Fruit fly (Drosophila melanogaster): ENCODE results near the gene Jhbp6.

Gene Jhbp6

DNA sequence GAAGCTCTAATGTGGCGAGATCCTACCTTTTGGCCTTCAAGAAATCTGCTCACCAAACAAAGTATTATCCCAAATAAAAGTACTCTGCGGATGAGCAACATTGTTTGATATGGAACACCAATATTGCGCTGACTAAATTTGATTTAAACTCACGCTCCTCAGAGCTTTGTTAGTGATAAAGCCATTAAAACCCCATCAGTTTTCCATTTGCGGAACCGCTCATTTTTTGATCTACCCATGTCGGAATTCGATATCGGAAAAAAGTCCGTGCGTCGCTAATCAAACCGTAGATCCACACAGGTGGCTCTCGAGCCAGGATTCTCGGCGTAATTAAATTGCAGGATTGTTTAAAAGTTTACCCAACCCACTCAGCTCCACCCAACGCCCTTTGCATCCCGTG is 17.3 kb upstream of the Jhbp6 start, which contains the start of gene CG33772:
Gene CG33772 (minus strand): TSS at position 101 of the 400 bp plus-strand sequence.
- TF ChIP-seq Ets21C (GFP tag; optimal IDR thresholded peaks at IDR 0.05) (no peak), CG3032 (tag; optimal IDR thresholded peaks at IDR 0.05) (no peak), CG6854 (GFP tag; optimal IDR thresholded peaks at IDR 0.05) (no peak), acj6 (GFP tag; optimal IDR thresholded peaks at IDR 0.05) (no peak), CG6276 (GFP tag; optimal IDR thresholded peaks at IDR 0.05) (no peak), CG4318 (GFP tag; optimal IDR thresholded peaks at IDR 0.05) (no peak), Eip75B (GFP tag; optimal IDR thresholded peaks at IDR 0.05) (no peak), CG31627 (GFP tag; optimal IDR thresholded peaks at IDR 0.05) (no peak), CG6163 (GFP tag; IDR thresholded peaks at IDR 0.05) (no peak), salr (GFP tag; optimal IDR thresholded peaks at IDR 0.05) (no peak), CG8319 (GFP tag; optimal IDR thresholded peaks at IDR 0.05) (no peak), fd85E (GFP tag; optimal IDR thresholded peaks at IDR 0.05) (no peak), vri (GFP tag; optimal IDR thresholded peaks at IDR 0.05) (no peak), OdsH (GFP tag; optimal IDR thresholded peaks at IDR 0.05) (no peak), Gug (GFP tag; IDR thresholded peaks at IDR 0.05) (no peak)

dm6 chr3L:22665110-22665509 is 4.6 kb upstream of the Jhbp6 start:
- TF ChIP-seq CG11762 (GFP tag; optimal IDR thresholded peaks at IDR 0.05; ENCODE audit: insufficient read depth) (no peak), ss (GFP tag; optimal IDR thresholded peaks at IDR 0.05) (no peak), Eip93F (GFP tag; optimal IDR thresholded peaks at IDR 0.05) (no peak), CG3032 (tag; optimal IDR thresholded peaks at IDR 0.05) (no peak), Sox14 (GFP tag; optimal IDR thresholded peaks at IDR 0.05) (peak; percentile 13), CG9139 (GFP tag; optimal IDR thresholded peaks at IDR 0.05) (no peak), CG10669 (GFP tag; optimal IDR thresholded peaks at IDR 0.05) (peak; percentile 24), Hr4 (GFP tag; optimal IDR thresholded peaks at IDR 0.05) (peak; percentile 13), svp (GFP tag) (no peak), CG11902 (GFP tag; optimal IDR thresholded peaks at IDR 0.05) (no peak), acj6 (GFP tag; optimal IDR thresholded peaks at IDR 0.05) (peak; percentile 8), CG6792 (GFP tag; optimal IDR thresholded peaks at IDR 0.05) (peak; percentile 10), Ets21C (GFP tag; optimal IDR thresholded peaks at IDR 0.05) (no peak), lz (GFP tag; optimal IDR thresholded peaks at IDR 0.05) (peak; percentile 27), CG34406 (GFP tag; optimal IDR thresholded peaks at IDR 0.05) (no peak), dsx (GFP tag; optimal IDR thresholded peaks at IDR 0.05; ENCODE audit: poor library complexity, severe bottlenecking) (no peak), Smox (GFP tag; optimal IDR thresholded peaks at IDR 0.05) (peak; percentile 31), eg (GFP tag; IDR thresholded peaks at IDR 0.05) (no peak), Ets96B (tag; optimal IDR thresholded peaks at IDR 0.05) (no peak), cyc (GFP tag; optimal IDR thresholded peaks at IDR 0.05) (no peak), Hr38 (GFP tag; optimal IDR thresholded peaks at IDR 0.05) (no peak), topi (GFP tag; optimal IDR thresholded peaks at IDR 0.05) (peak; percentile 36), salr (GFP tag; optimal IDR thresholded peaks at IDR 0.05) (no peak), vri (GFP tag; optimal IDR thresholded peaks at IDR 0.05) (no peak), CG8119 (GFP tag; IDR thresholded peaks at IDR 0.05) (no peak), CG15336 (GFP tag; IDR thresholded peaks at IDR 0.05) (no peak), CG4318 (GFP tag; optimal IDR thresholded peaks at IDR 0.05) (no peak), OdsH (GFP tag; optimal IDR thresholded peaks at IDR 0.05) (peak; percentile 38), Gug (GFP tag; IDR thresholded peaks at IDR 0.05) (no peak), CG6276 (GFP tag; optimal IDR thresholded peaks at IDR 0.05) (no peak), dac (GFP tag; optimal IDR thresholded peaks at IDR 0.05) (no peak), CG6163 (GFP tag; IDR thresholded peaks at IDR 0.05) (0 out of 3 replicates have a peak, but pooled peaks have one; percentile 39), CG7368 (GFP tag; optimal IDR thresholded peaks at IDR 0.05) (no peak), CG10631 (GFP tag; optimal IDR thresholded peaks at IDR 0.05) (peak; percentile 21), Met (GFP tag; optimal IDR thresholded peaks at IDR 0.05) (peak; percentile 47), spab (GFP tag; optimal IDR thresholded peaks at IDR 0.05) (no peak), CG6854 (GFP tag; optimal IDR thresholded peaks at IDR 0.05) (no peak), Eip78C (GFP tag) (peak; percentile 46), net (GFP tag; optimal IDR thresholded peaks at IDR 0.05) (no peak), CG1621 (tag; optimal IDR thresholded peaks at IDR 0.05) (no peak), Eip75B (GFP tag; optimal IDR thresholded peaks at IDR 0.05) (no peak), CG6808 (GFP tag; optimal IDR thresholded peaks at IDR 0.05) (no peak), pdm3 (GFP tag; optimal IDR thresholded peaks at IDR 0.05) (peak; percentile 34), Lpt (GFP tag; optimal IDR thresholded peaks at IDR 0.05) (no peak), Sox102F (GFP tag; optimal IDR thresholded peaks at IDR 0.05) (peak; percentile 30), CG8632 (GFP tag; optimal IDR thresholded peaks at IDR 0.05) (no peak), fd85E (GFP tag; optimal IDR thresholded peaks at IDR 0.05) (no peak)

Measured in whole organism, prepupa.